Worm (Caenorhabditis elegans) whole organism, L3 larva: Measurements from ENCODE around the gene F16G10.2.

Experiments
- ama-1 ChIP-seq: fragments of 150-350 bp; optimal IDR thresholded peaks from 2 replicates; lab custom pipeline; 2018
- eor-1 ChIP-seq, 2 experiments: fragments of 150-350 bp; optimal IDR thresholded peaks; 2 replicates each; lab custom pipeline; 2014 to 2018; ENCODE audit warnings: missing biosample characterization in 2 of 2, missing genetic modification characterization in 2 of 2
- mdl-1 ChIP-seq: fragments of 150-350 bp; optimal IDR thresholded peaks from 2 replicates; lab custom pipeline; 2014; ENCODE audit warnings: missing biosample characterization, missing genetic modification characterization
- ztf-4 ChIP-seq: fragments of 150-350 bp; optimal IDR thresholded peaks from 2 replicates; lab custom pipeline; 2014; ENCODE audit warnings: missing biosample characterization, missing genetic modification characterization

ce11 chrII:2356795-2357194 is 18.3 kb upstream of the F16G10.2 start, which contains the start of gene F43C11.1:
- TF ChIP-seq ama-1 (lab: Kevin White, UChicago) (no peak), ztf-4 (tag; lab: Kevin White, UChicago) (no peak), eor-1 (tag; optimal IDR thresholded peaks at IDR 0.05; lab: Kevin White, UChicago) (no peak), mdl-1 (tag; lab: Kevin White, UChicago) (no peak)
